Worm (Caenorhabditis elegans): ENCODE data around the gene ZC449.8.
A peak's percentile ranks its signal among the peaks of the same experiment; 100 is the strongest.

DNA sequence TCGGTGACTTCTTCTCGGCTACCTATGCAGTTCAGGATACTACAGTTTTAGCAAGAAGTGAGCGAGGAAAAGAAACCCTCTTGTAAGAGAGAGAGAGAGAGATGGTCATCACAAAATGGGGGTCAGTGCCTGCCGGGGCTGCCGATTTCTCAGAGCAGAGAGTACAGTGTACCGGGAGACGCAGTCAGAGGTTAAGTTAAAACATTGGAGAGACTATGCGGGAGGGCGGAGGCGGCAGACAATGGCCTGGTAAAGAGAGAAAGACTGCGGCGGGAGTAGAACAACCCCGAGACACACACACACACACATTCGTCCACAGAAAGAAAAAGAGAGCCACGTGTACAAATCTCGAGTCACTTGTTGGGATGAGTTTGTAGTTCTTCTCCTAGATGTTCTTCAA is 44.4 kb upstream of the ZC449.8 start:
- no peak for TF ChIP-seq ref-1 (GFP tag; conservative IDR thresholded peaks at IDR 0.05)
- no peak; the same call in 1 of the 2 replicates for TF ChIP-seq ztf-23 (GFP tag; IDR thresholded peaks at IDR 0.05)
- TF ChIP-seq ztf-29 (GFP tag; IDR thresholded peaks at IDR 0.05) = no peak
- peak; percentile 43 for TF ChIP-seq cog-1 (tag; optimal IDR thresholded peaks at IDR 0.05)
- TF ChIP-seq med-1 (GFP tag; optimal IDR thresholded peaks at IDR 0.05; ENCODE audit: insufficient read depth) = no peak
- no peak for TF ChIP-seq T22C8.4 (GFP tag; IDR thresholded peaks at IDR 0.05)
- peak; percentile 40; the same call in 1 of the 2 replicates for TF ChIP-seq flt-1 (GFP tag; IDR thresholded peaks at IDR 0.05)
- 0 out of 2 replicates have a peak, but pooled peaks have one; percentile 8 for TF ChIP-seq tab-1 (GFP tag; IDR thresholded peaks at IDR 0.05)
